Fruit fly (Drosophila melanogaster): ENCODE data around the gene PNPase.

Gene PNPase

DNA sequence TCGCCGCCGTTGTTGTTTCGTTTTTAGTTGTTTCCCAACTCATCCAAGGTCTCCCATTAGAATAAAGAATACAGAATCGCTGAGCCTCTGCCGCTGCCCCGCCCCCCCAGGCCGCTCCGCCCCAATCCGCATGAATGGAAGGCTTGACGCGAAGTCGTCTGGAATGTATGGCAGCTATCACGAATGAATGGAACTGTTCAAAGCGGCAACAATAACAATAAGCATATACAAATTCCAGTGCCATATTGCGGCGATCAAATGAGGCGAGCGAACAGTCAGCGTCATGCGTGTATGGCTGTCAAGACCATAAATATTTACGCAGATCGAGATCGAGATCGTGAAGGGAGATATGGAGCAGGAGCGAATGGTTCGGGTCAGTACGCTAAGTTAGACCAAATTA lies 15.4 kb upstream of the PNPase start:
- TF ChIP-seq sage (GFP tag; optimal IDR thresholded peaks at IDR 0.05), result no peak
- TF ChIP-seq Dif (GFP tag; optimal IDR thresholded peaks at IDR 0.05; ENCODE audit: partially characterized antibody), result no peak
- no peak for TF ChIP-seq Vsx2 (GFP tag; optimal IDR thresholded peaks at IDR 0.05; ENCODE audit: partially characterized antibody)
- TF ChIP-seq ey (GFP tag; optimal IDR thresholded peaks at IDR 0.05), result no peak
- no peak for TF ChIP-seq dmrt93B (GFP tag; optimal IDR thresholded peaks at IDR 0.05)
- TF ChIP-seq rgr (GFP tag; optimal IDR thresholded peaks at IDR 0.05), result no peak
- TF ChIP-seq pan (optimal IDR thresholded peaks at IDR 0.05), result no peak
- TF ChIP-seq jim (GFP tag; optimal IDR thresholded peaks at IDR 0.05), result no peak
- TF ChIP-seq dl (GFP tag; optimal IDR thresholded peaks at IDR 0.05; ENCODE audit: insufficient read depth in 1 of 2, partially characterized antibody in 2 of 2), result no peak
- no peak for TF ChIP-seq HLH106 (tag; optimal IDR thresholded peaks at IDR 0.05)
- TF ChIP-seq Hnf4 (GFP tag; optimal IDR thresholded peaks at IDR 0.05), result no peak
- TF ChIP-seq CrebA (GFP tag; optimal IDR thresholded peaks at IDR 0.05; ENCODE audit: borderline replicate concordance), result no peak
- TF ChIP-seq Sp1 (GFP tag; optimal IDR thresholded peaks at IDR 0.05), result no peak
- TF ChIP-seq fru (GFP tag; optimal IDR thresholded peaks at IDR 0.05), result no peak
- TF ChIP-seq sv (GFP tag; optimal IDR thresholded peaks at IDR 0.05), result no peak
- TF ChIP-seq Hr83 (GFP tag; optimal IDR thresholded peaks at IDR 0.05; ENCODE audit: poor library complexity, severe bottlenecking), result no peak

dm6 chr3R:31419531-31419930 lies 14.3 kb upstream of the PNPase start:
- TF ChIP-seq Hr83 (GFP tag; optimal IDR thresholded peaks at IDR 0.05; ENCODE audit: poor library complexity, severe bottlenecking), result no peak
- no peak for TF ChIP-seq tai (GFP tag; optimal IDR thresholded peaks at IDR 0.05)
- TF ChIP-seq dmrt93B (GFP tag; optimal IDR thresholded peaks at IDR 0.05), result no peak
- no peak for TF ChIP-seq CrebA (GFP tag; optimal IDR thresholded peaks at IDR 0.05; ENCODE audit: borderline replicate concordance)
- no peak for TF ChIP-seq foxo (GFP tag; optimal IDR thresholded peaks at IDR 0.05)
- no peak for TF ChIP-seq HLH106 (tag; optimal IDR thresholded peaks at IDR 0.05)

DNA sequence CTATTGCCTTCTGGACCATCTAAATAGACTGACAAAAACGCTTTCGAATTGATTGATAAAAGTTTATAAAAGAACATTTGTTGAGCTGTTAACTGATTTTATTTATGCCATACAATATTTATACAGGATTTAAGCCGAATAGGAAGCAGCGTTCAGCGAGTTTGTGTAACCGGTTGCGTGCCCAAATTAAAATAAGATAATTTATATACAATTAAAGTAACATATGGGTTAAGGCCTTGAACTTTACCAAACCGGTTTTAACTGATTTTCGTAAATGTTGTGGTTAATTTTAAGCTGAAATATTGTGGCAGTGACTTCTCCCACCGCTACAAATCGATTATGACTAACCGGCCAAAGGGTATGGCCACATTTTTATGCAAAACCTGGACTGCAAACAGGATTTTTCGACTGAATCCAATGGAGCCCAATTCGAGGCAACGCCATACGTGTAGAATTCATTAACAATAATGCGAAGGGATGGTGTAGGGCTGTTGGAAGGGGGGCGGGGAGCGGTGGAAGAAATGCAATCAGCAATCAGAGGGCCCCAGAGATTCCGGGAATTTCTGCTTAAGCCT lies 4.5 kb upstream of the PNPase start:
- no peak for TF ChIP-seq CrebA (GFP tag; optimal IDR thresholded peaks at IDR 0.05; ENCODE audit: borderline replicate concordance)
- peak; percentile 31 for TF ChIP-seq OdsH (GFP tag; optimal IDR thresholded peaks at IDR 0.05)
- no peak for TF ChIP-seq rgr (GFP tag; optimal IDR thresholded peaks at IDR 0.05)
- TF ChIP-seq woc (GFP tag; optimal IDR thresholded peaks at IDR 0.05), result peak; percentile 47
- TF ChIP-seq HLH106 (tag; optimal IDR thresholded peaks at IDR 0.05), result no peak
- peak; percentile 2 for TF ChIP-seq ey (GFP tag; optimal IDR thresholded peaks at IDR 0.05)
- no peak for TF ChIP-seq Myc (optimal IDR thresholded peaks at IDR 0.05)
- peak; percentile 7 for TF ChIP-seq psq (GFP tag; optimal IDR thresholded peaks at IDR 0.05)
- TF ChIP-seq fru (GFP tag; optimal IDR thresholded peaks at IDR 0.05), result peak; percentile 36
- TF ChIP-seq foxo (GFP tag; optimal IDR thresholded peaks at IDR 0.05), result peak in 1 of 2 experiments; percentile 29

DNA sequence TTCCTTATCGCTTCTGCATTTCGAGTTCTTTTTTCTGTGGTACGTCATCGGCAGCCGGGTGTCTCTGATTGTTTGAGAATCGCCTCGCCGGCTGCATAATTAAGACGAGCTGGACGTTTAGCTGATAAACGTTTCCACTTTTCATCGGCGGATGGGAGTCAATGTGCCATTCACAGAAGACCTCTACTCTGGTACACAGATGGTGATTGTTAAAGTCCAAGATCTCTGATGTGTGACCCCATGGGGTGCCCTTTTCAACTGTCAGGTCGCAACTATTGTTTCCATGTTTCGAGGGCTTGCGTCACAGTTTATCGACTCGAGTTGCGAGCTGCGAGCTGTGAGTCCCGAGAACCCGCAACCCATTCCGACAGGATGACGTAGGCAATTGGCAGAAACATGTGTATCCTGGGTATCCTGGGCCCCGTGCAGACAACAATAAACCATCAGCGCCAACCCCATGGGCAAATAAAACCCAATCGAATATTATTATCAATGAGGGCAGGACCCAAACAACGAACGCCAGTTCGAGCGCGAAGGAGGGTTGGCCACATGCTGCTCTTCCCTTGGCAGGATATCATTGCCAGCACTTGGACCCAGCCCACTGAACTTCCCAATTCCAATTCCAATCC lies 1.9 kb upstream of the PNPase start:
- TF ChIP-seq brk (GFP tag; optimal IDR thresholded peaks at IDR 0.05) (no peak), Rel (GFP tag; optimal IDR thresholded peaks at IDR 0.05) (no peak), Rel (tag; optimal IDR thresholded peaks at IDR 0.05) (peak; percentile 45), Mio (GFP tag; optimal IDR thresholded peaks at IDR 0.05) (no peak), rgr (GFP tag; optimal IDR thresholded peaks at IDR 0.05) (no peak), N (GFP tag; optimal IDR thresholded peaks at IDR 0.05) (no peak), CG32264 (GFP tag; optimal IDR thresholded peaks at IDR 0.05) (no peak), jim (GFP tag; optimal IDR thresholded peaks at IDR 0.05) (no peak), CG9705 (GFP tag; optimal IDR thresholded peaks at IDR 0.05) (no peak)

dm6 chr3R:31404499-31405276 lies 564 bp downstream of the PNPase start, which contains the start of gene Gprk2:
Gene Gprk2 (plus strand): TSS chr3R:31405245.
- TF ChIP-seq GATAd (GFP tag; optimal IDR thresholded peaks at IDR 0.05) (peak; percentile 99), Rel (GFP tag; optimal IDR thresholded peaks at IDR 0.05) (peak; percentile 100), Rel (tag; optimal IDR thresholded peaks at IDR 0.05) (peak; percentile 93), h (GFP tag; optimal IDR thresholded peaks at IDR 0.05) (peak; percentile 100), Sp1 (GFP tag; optimal IDR thresholded peaks at IDR 0.05) (peak; percentile 100), N (GFP tag; optimal IDR thresholded peaks at IDR 0.05) (no peak), Dif (GFP tag; optimal IDR thresholded peaks at IDR 0.05; ENCODE audit: partially characterized antibody) (no peak), Dfd (GFP tag; optimal IDR thresholded peaks at IDR 0.05) (no peak), woc (GFP tag; optimal IDR thresholded peaks at IDR 0.05) (peak; percentile 99), br (GFP tag; optimal IDR thresholded peaks at IDR 0.05) (peak; percentile 100), dl (GFP tag; optimal IDR thresholded peaks at IDR 0.05; ENCODE audit: insufficient read depth in 1 of 2, partially characterized antibody in 2 of 2) (no peak), CG9705 (GFP tag; optimal IDR thresholded peaks at IDR 0.05) (peak; percentile 96), sv (GFP tag; optimal IDR thresholded peaks at IDR 0.05) (peak; percentile 100), psq (GFP tag; optimal IDR thresholded peaks at IDR 0.05) (peak; percentile 99), Mio (GFP tag; optimal IDR thresholded peaks at IDR 0.05) (peak; percentile 98), Vsx2 (GFP tag; optimal IDR thresholded peaks at IDR 0.05; ENCODE audit: partially characterized antibody) (no peak), OdsH (GFP tag; optimal IDR thresholded peaks at IDR 0.05) (peak; percentile 100), ey (GFP tag; optimal IDR thresholded peaks at IDR 0.05) (peak; percentile 100), brk (GFP tag; optimal IDR thresholded peaks at IDR 0.05) (no peak), fru (GFP tag; optimal IDR thresholded peaks at IDR 0.05) (peak; percentile 100), lola (GFP tag; optimal IDR thresholded peaks at IDR 0.05) (no peak), Hnf4 (GFP tag; optimal IDR thresholded peaks at IDR 0.05) (peak; percentile 100), dmrt93B (GFP tag; optimal IDR thresholded peaks at IDR 0.05) (peak; percentile 100), CrebA (GFP tag; optimal IDR thresholded peaks at IDR 0.05; ENCODE audit: borderline replicate concordance) (no peak), usp (GFP tag; optimal IDR thresholded peaks at IDR 0.05) (no peak)
